Worm (Caenorhabditis elegans): ENCODE results near the gene W06H8.2.

- no peak for TF ChIP-seq fkh-10 (GFP tag; optimal IDR thresholded peaks at IDR 0.05)
- no peak for TF ChIP-seq fkh-6 (tag; optimal IDR thresholded peaks at IDR 0.05)
- no peak for TF ChIP-seq ama-1 (optimal IDR thresholded peaks at IDR 0.05)
- no peak for TF ChIP-seq C38D4.7 (GFP tag; optimal IDR thresholded peaks at IDR 0.05)
- TF ChIP-seq sdc-2 (tag; optimal IDR thresholded peaks at IDR 0.05) = no peak
- no peak for TF ChIP-seq unc-86 (tag; optimal IDR thresholded peaks at IDR 0.05)
Measured at ce11 chrV:6213845-6214244, 7.3 kb downstream of the W06H8.2 start.

Data from whole organism, late embryonic.